Worm (Caenorhabditis elegans): ENCODE data around the gene ZK512.4.

Gene ZK512.4

ce11 chrIII:9104060-9104459, 41.1 kb upstream of the ZK512.4 start (continued):
- peak; percentile 40 for TF ChIP-seq ztf-26 (tag; optimal IDR thresholded peaks at IDR 0.05)
- TF ChIP-seq F52B5.7 (tag; optimal IDR thresholded peaks at IDR 0.05) = peak; percentile 74
- TF ChIP-seq lsl-1 (GFP tag; optimal IDR thresholded peaks at IDR 0.05) = peak; percentile 56
- TF ChIP-seq Y56A3A.18 (GFP tag; IDR thresholded peaks at IDR 0.05) = 0 out of 2 replicates have a peak, but pooled peaks have one; percentile 70
- no peak for TF ChIP-seq lag-1 (GFP tag; IDR thresholded peaks at IDR 0.05)
- TF ChIP-seq lin-26 (GFP tag; IDR thresholded peaks at IDR 0.05) = peak; percentile 92
- TF ChIP-seq ztf-18 (tag; optimal IDR thresholded peaks at IDR 0.05) = peak; percentile 70
- no peak for TF ChIP-seq mel-28 (tag; optimal IDR thresholded peaks at IDR 0.05; ENCODE audit: borderline replicate concordance)
- TF ChIP-seq F22D6.2 (tag; optimal IDR thresholded peaks at IDR 0.05) = no peak
- TF ChIP-seq F57C9.4 (tag; optimal IDR thresholded peaks at IDR 0.05) = no peak
- TF ChIP-seq F23B12.7 (tag; optimal IDR thresholded peaks at IDR 0.05; ENCODE audit: insufficient read depth) = peak; percentile 34
- no peak for TF ChIP-seq efl-1 (GFP tag; optimal IDR thresholded peaks at IDR 0.05)
- TF ChIP-seq Y53F4B.3 (GFP tag; IDR thresholded peaks at IDR 0.05) = peak; percentile 27; the same call in 1 of the 2 replicates
- TF ChIP-seq dpff-1 (tag; optimal IDR thresholded peaks at IDR 0.05) = no peak
- no peak for TF ChIP-seq madf-8 (GFP tag; conservative IDR thresholded peaks at IDR 0.05)
- peak; percentile 52 for TF ChIP-seq repo-1 (tag; optimal IDR thresholded peaks at IDR 0.05)
- no peak for TF ChIP-seq F10E7.11 (tag; optimal IDR thresholded peaks at IDR 0.05)
- no peak for TF ChIP-seq ztf-28 (GFP tag; IDR thresholded peaks at IDR 0.05)
- peak; percentile 55; the same call in 1 of the 2 replicates for TF ChIP-seq madf-6 (GFP tag; IDR thresholded peaks at IDR 0.05)
- no peak for TF ChIP-seq gei-17 (GFP tag; optimal IDR thresholded peaks at IDR 0.05)
- TF ChIP-seq nhr-120 (GFP tag; IDR thresholded peaks at IDR 0.05) = no peak
- TF ChIP-seq Y79H2A.3 (GFP tag; conservative IDR thresholded peaks at IDR 0.05) = 0 out of 2 replicates have a peak, but pooled peaks have one; percentile 57
- TF ChIP-seq lin-54 (GFP tag; optimal IDR thresholded peaks at IDR 0.05) = peak; percentile 54
- TF ChIP-seq tbx-9 (tag; optimal IDR thresholded peaks at IDR 0.05; ENCODE audit: borderline replicate concordance) = no peak
- no peak for TF ChIP-seq Y53G8AR.9 (GFP tag; conservative IDR thresholded peaks at IDR 0.05)
- TF ChIP-seq tbp1 (GFP tag; optimal IDR thresholded peaks at IDR 0.05) = peak; percentile 94
- no peak for TF ChIP-seq T26A5.8 (tag; optimal IDR thresholded peaks at IDR 0.05)
- TF ChIP-seq ZK185.1 (tag; optimal IDR thresholded peaks at IDR 0.05; ENCODE audit: poor library complexity, severe bottlenecking) = peak; percentile 45
- TF ChIP-seq attf-5 (GFP tag; optimal IDR thresholded peaks at IDR 0.05) = peak; percentile 53
- TF ChIP-seq egrh-3 (GFP tag; IDR thresholded peaks at IDR 0.05) = peak; percentile 46; the same call in 1 of the 2 replicates
- TF ChIP-seq F37B4.10 (GFP tag; IDR thresholded peaks at IDR 0.05) = no peak
- TF ChIP-seq T07F8.4 (tag; optimal IDR thresholded peaks at IDR 0.05) = peak; percentile 56
- no peak for TF ChIP-seq pha-4 (tag; optimal IDR thresholded peaks at IDR 0.05)
- no peak for TF ChIP-seq xnd-1 (tag; optimal IDR thresholded peaks at IDR 0.05)

ce11 chrIII:9105653-9106052, 39.5 kb upstream of the ZK512.4 start:
- no peak for TF ChIP-seq F10E7.11 (tag; optimal IDR thresholded peaks at IDR 0.05)
- TF ChIP-seq F37B4.10 (GFP tag; IDR thresholded peaks at IDR 0.05) = no peak
- no peak for TF ChIP-seq snpc-1.3 (tag; optimal IDR thresholded peaks at IDR 0.05; ENCODE audit: insufficient read depth)
- TF ChIP-seq ztf-18 (tag; optimal IDR thresholded peaks at IDR 0.05) = no peak
- no peak for TF ChIP-seq snpc-4 (GFP tag; optimal IDR thresholded peaks at IDR 0.05)
- no peak for TF ChIP-seq snpc-4 (tag; optimal IDR thresholded peaks at IDR 0.05)
- TF ChIP-seq akir-1 (GFP tag; optimal IDR thresholded peaks at IDR 0.05) = no peak
- TF ChIP-seq hlh-12 (tag; optimal IDR thresholded peaks at IDR 0.05) = no peak
- TF ChIP-seq Y79H2A.3 (GFP tag; conservative IDR thresholded peaks at IDR 0.05) = no peak
- no peak for TF ChIP-seq nhr-120 (GFP tag; IDR thresholded peaks at IDR 0.05)
- no peak for TF ChIP-seq chd-7 (tag; optimal IDR thresholded peaks at IDR 0.05)
- TF ChIP-seq Y95B8A.8 (GFP tag; IDR thresholded peaks at IDR 0.05) = no peak
- TF ChIP-seq madf-6 (GFP tag; IDR thresholded peaks at IDR 0.05) = no peak
- TF ChIP-seq snpc-1.1 (tag; optimal IDR thresholded peaks at IDR 0.05; ENCODE audit: insufficient read depth) = no peak

Data from whole organism, young adult.